Worm (Caenorhabditis elegans) whole organism, L4/young adult: ENCODE measurements around the gene K03B4.6.

Experiments used
- W03F9.2 ChIP-seq: fragments of 150-350 bp; optimal IDR thresholded peaks from 2 replicates; lab custom pipeline; 2014; ENCODE audit warnings: missing biosample characterization, missing genetic modification characterization
- him-1 ChIP-seq: sonication (generic microtip); optimal IDR thresholded peaks from 2 replicates; lab custom pipeline; 2016; ENCODE audit warnings: missing genotype, missing genetic modification reagents, missing genetic modification characterization, missing compliant biosample characterization

ce11 chrV:4662400-4662799 lies 13.6 kb downstream of the K03B4.6 start, which contains the start of gene srx-74:
- TF ChIP-seq him-1 (tag; lab: Kevin White, UChicago) (no peak), W03F9.2 (no peak)
